Fruit fly (Drosophila melanogaster) whole organism, prepupa: Measurements from ENCODE around the gene RhoU.

Source experiments
- CG11294 ChIP-seq: fragments of 200-800 bp; sonication (Bioruptor generic); IDR thresholded peaks from 2 replicates; pipeline ENCODE4 v1.3.6; 2022; ENCODE audit warnings: missing biosample characterization, missing genetic modification characterization
- CG11902 ChIP-seq: fragments of 200-800 bp; sonication (Bioruptor generic); optimal IDR thresholded peaks from 3 replicates; lab custom pipeline; 2016; ENCODE audit warnings: missing biosample characterization, missing genetic modification characterization
- CG15336 ChIP-seq: fragments of 200-800 bp; sonication (Bioruptor generic); IDR thresholded peaks from 2 replicates; pipeline ENCODE4 v1.3.6; 2022; ENCODE audit warnings: missing biosample characterization, missing genetic modification characterization
- CG1621 ChIP-seq: fragments of 200-800 bp; sonication (Bioruptor generic); optimal IDR thresholded peaks from 3 replicates; lab custom pipeline; 2018; ENCODE audit warnings: missing biosample characterization, mild to moderate bottlenecking, missing genetic modification characterization
- CG3032 ChIP-seq: fragments of 200-800 bp; optimal IDR thresholded peaks from 2 replicates; lab custom pipeline; 2019; ENCODE audit warnings: missing biosample characterization, mild to moderate bottlenecking, missing genetic modification characterization, moderate library complexity
- CG31627 ChIP-seq: fragments of 200-800 bp; sonication (Bioruptor generic); optimal IDR thresholded peaks from 3 replicates; lab custom pipeline; 2016; ENCODE audit warnings: missing biosample characterization, missing genetic modification characterization
- CG3919 ChIP-seq: fragments of 200-800 bp; sonication (Bioruptor generic); optimal IDR thresholded peaks from 3 replicates; lab custom pipeline; 2016; ENCODE audit warnings: missing biosample characterization, missing genetic modification characterization
- CG4318 ChIP-seq: fragments of 200-800 bp; sonication (Bioruptor generic); optimal IDR thresholded peaks from 3 replicates; lab custom pipeline; 2017; ENCODE audit warnings: missing biosample characterization, mild to moderate bottlenecking, missing genetic modification characterization
- CG6276 ChIP-seq: fragments of 200-800 bp; sonication (Bioruptor generic); optimal IDR thresholded peaks from 2 replicates; lab custom pipeline; 2017; ENCODE audit warnings: missing biosample characterization, mild to moderate bottlenecking, missing genetic modification characterization
- CG6808 ChIP-seq: fragments of 200-800 bp; sonication (Bioruptor generic); optimal IDR thresholded peaks from 3 replicates; lab custom pipeline; 2017; ENCODE audit warnings: missing biosample characterization, missing genetic modification characterization, mild to moderate bottlenecking, moderate library complexity, missing genetic modification reagents
- CG8119 ChIP-seq: fragments of 200-800 bp; sonication (Bioruptor generic); IDR thresholded peaks from 3 replicates; pipeline ENCODE4 v1.3.6; 2022; ENCODE audit warnings: missing biosample characterization, missing genetic modification characterization
- CG8319 ChIP-seq: fragments of 200-800 bp; sonication (Bioruptor generic); optimal IDR thresholded peaks from 3 replicates; lab custom pipeline; 2016; ENCODE audit warnings: missing biosample characterization, missing genetic modification characterization
- CG9139 ChIP-seq: fragments of 200-800 bp; sonication (Bioruptor generic); optimal IDR thresholded peaks from 3 replicates; lab custom pipeline; 2017; ENCODE audit warnings: missing biosample characterization, mild to moderate bottlenecking, missing genetic modification characterization
- Ets96B ChIP-seq: fragments of 200-800 bp; optimal IDR thresholded peaks from 2 replicates; lab custom pipeline; 2019; ENCODE audit warnings: missing biosample characterization, mild to moderate bottlenecking, missing genetic modification characterization, moderate library complexity
- Gug ChIP-seq: fragments of 200-800 bp; sonication (Bioruptor generic); IDR thresholded peaks from 2 replicates; pipeline ENCODE4 v1.3.6; 2022; ENCODE audit warnings: missing biosample characterization, missing genetic modification characterization
- Met ChIP-seq: fragments of 200-800 bp; sonication (Bioruptor generic); optimal IDR thresholded peaks from 3 replicates; lab custom pipeline; 2016; ENCODE audit warnings: missing biosample characterization, missing genetic modification characterization
- OdsH ChIP-seq: fragments of 200-800 bp; sonication (Bioruptor generic); optimal IDR thresholded peaks from 3 replicates; lab custom pipeline; 2016; ENCODE audit warnings: missing biosample characterization, missing genetic modification characterization
- Sox14 ChIP-seq: fragments of 200-800 bp; sonication (Bioruptor generic); optimal IDR thresholded peaks from 3 replicates; lab custom pipeline; 2016; ENCODE audit warnings: missing biosample characterization, missing genetic modification characterization
- achi ChIP-seq: fragments of 200-800 bp; sonication (Bioruptor generic); optimal IDR thresholded peaks from 3 replicates; lab custom pipeline; 2016; ENCODE audit warnings: missing biosample characterization, missing genetic modification characterization
- fd85E ChIP-seq: fragments of 200-800 bp; sonication (Bioruptor generic); optimal IDR thresholded peaks from 3 replicates; lab custom pipeline; 2016; ENCODE audit warnings: missing biosample characterization, missing genetic modification characterization
- spab ChIP-seq: fragments of 200-800 bp; sonication (Bioruptor generic); optimal IDR thresholded peaks from 2 replicates; lab custom pipeline; 2017; ENCODE audit warnings: missing biosample characterization, mild to moderate bottlenecking, missing genetic modification characterization, missing genetic modification reagents
- topi ChIP-seq: fragments of 200-800 bp; sonication (Bioruptor generic); optimal IDR thresholded peaks from 3 replicates; lab custom pipeline; 2016; ENCODE audit warnings: missing biosample characterization, missing genetic modification characterization

RhoU gene

dm6 chrX:10184355-10185058 is 98.2 kb downstream of the RhoU start (continued):
- peak; percentile 44 for TF ChIP-seq CG3032 (tag; lab: Kevin White, UChicago)
- peak; percentile 73 for TF ChIP-seq CG15336 (GFP tag; lab: Robert Waterston, UW)
- TF ChIP-seq fd85E (GFP tag; lab: Kevin White, UChicago), result no peak
- peak; percentile 35 for TF ChIP-seq Met (GFP tag; lab: Kevin White, UChicago)
- TF ChIP-seq achi (GFP tag; lab: Kevin White, UChicago), result peak; percentile 46
- peak; percentile 0 for TF ChIP-seq CG4318 (GFP tag; lab: Kevin White, UChicago)
- TF ChIP-seq CG6276 (GFP tag; lab: Kevin White, UChicago), result no peak
- TF ChIP-seq CG31627 (GFP tag; lab: Kevin White, UChicago), result no peak
- TF ChIP-seq Gug (GFP tag; lab: Robert Waterston, UW), result peak; percentile 58
- TF ChIP-seq CG6808 (GFP tag; lab: Kevin White, UChicago), result peak; percentile 21
- TF ChIP-seq CG8119 (GFP tag; lab: Robert Waterston, UW), result peak; percentile 71
- TF ChIP-seq CG9139 (GFP tag; lab: Kevin White, UChicago), result no peak
- TF ChIP-seq CG8319, result no peak
- peak; percentile 32 for TF ChIP-seq Sox14
- peak; percentile 25 for TF ChIP-seq OdsH (GFP tag; lab: Kevin White, UChicago)
- no peak for TF ChIP-seq spab
- peak; percentile 2 for TF ChIP-seq topi
- no peak for TF ChIP-seq CG11902
- TF ChIP-seq Ets96B (tag; lab: Kevin White, UChicago), result peak; percentile 7
- peak; percentile 29; the same call in 1 of the 2 replicates for TF ChIP-seq CG11294 (GFP tag; lab: Robert Waterston, UW)
- TF ChIP-seq CG1621 (tag; lab: Kevin White, UChicago), result no peak
- peak; percentile 33 for TF ChIP-seq CG3919 (GFP tag; lab: Kevin White, UChicago)
